Worm (Caenorhabditis elegans) whole organism, L2 larva: ENCODE results near the gene M70.2.

Experiments
- C34F6.9 ChIP-seq: fragments of 150-350 bp; optimal IDR thresholded peaks from 2 replicates; lab custom pipeline; 2014; ENCODE audit warnings: missing biosample characterization, missing genetic modification characterization
- R02D3.7 ChIP-seq: fragments of 150-350 bp; optimal IDR thresholded peaks from 2 replicates; lab custom pipeline; 2014; ENCODE audit warnings: missing biosample characterization, missing genetic modification characterization
- elt-3 ChIP-seq: sonication (generic microtip); optimal IDR thresholded peaks from 2 replicates; lab custom pipeline; 2017; ENCODE audit warnings: missing biosample characterization, missing genetic modification characterization
- lsy-2 ChIP-seq, 2 experiments: fragments of 150-350 bp in 1 of 2; sonication (generic microtip) in 1 of 2; optimal IDR thresholded peaks; 2 replicates each; lab custom pipeline; 2014 to 2017; ENCODE audit warnings: missing biosample characterization in 2 of 2, missing genetic modification characterization in 2 of 2
- nhr-12 ChIP-seq: fragments of 150-350 bp; optimal IDR thresholded peaks from 2 replicates; lab custom pipeline; 2014; ENCODE audit warnings: missing biosample characterization, missing genetic modification characterization
- skn-1 ChIP-seq: sonication (generic microtip); optimal IDR thresholded peaks from 2 replicates; lab custom pipeline; 2017; ENCODE audit warnings: missing biosample characterization, missing genetic modification characterization
- unc-62 ChIP-seq: fragments of 150-350 bp; optimal IDR thresholded peaks from 2 replicates; lab custom pipeline; 2014; ENCODE audit warnings: missing biosample characterization, missing genetic modification reagents, missing genetic modification characterization
- zag-1 ChIP-seq: fragments of 150-350 bp; optimal IDR thresholded peaks from 2 replicates; lab custom pipeline; 2014; ENCODE audit warnings: missing biosample characterization, missing genetic modification characterization
- ztf-1 ChIP-seq: fragments of 200-800 bp; sonication (Bioruptor generic); conservative IDR thresholded peaks from 2 replicates; pipeline ENCODE4 v1.3.6; 2022; ENCODE audit warnings: missing genetic modification characterization, missing compliant biosample characterization
- ztf-4 ChIP-seq: fragments of 150-350 bp; optimal IDR thresholded peaks from 2 replicates; lab custom pipeline; 2014; ENCODE audit warnings: missing biosample characterization, missing genetic modification characterization

ce11 chrIV:2221350-2221749 lies 21.5 kb upstream of the M70.2 start:
- TF ChIP-seq lsy-2 (tag; optimal IDR thresholded peaks at IDR 0.05; lab: Kevin White, UChicago) (no peak), R02D3.7 (no peak), ztf-1 (GFP tag; lab: Robert Waterston, UW) (no peak), nhr-12 (tag; lab: Kevin White, UChicago) (no peak), C34F6.9 (tag; lab: Kevin White, UChicago) (no peak), zag-1 (no peak), ztf-4 (tag; lab: Kevin White, UChicago) (no peak), skn-1 (tag; lab: Kevin White, UChicago) (no peak), elt-3 (tag; lab: Kevin White, UChicago) (no peak), unc-62 (GFP tag; lab: Kevin White, UChicago) (no peak)
